Fruit fly (Drosophila melanogaster) Kc167 (cell line): ENCODE measurements around the gene CAH5.

Experiments
- Myc ChIP-seq: fragments of >200 bp; optimal IDR thresholded peaks from 2 replicates; lab custom pipeline; 2017; ENCODE audit warnings: missing external identifiers
- Sin3A ChIP-seq: fragments of >200 bp; optimal IDR thresholded peaks from 2 replicates; lab custom pipeline; 2018; ENCODE audit warnings: missing external identifiers
- h ChIP-seq: fragments of >200 bp; optimal IDR thresholded peaks from 3 replicates; lab custom pipeline; 2018; ENCODE audit warnings: missing external identifiers
- insv ChIP-seq: fragments of >200 bp; optimal IDR thresholded peaks from 3 replicates; lab custom pipeline; 2018; ENCODE audit warnings: missing external identifiers
- psq ChIP-seq: fragments of >200 bp; optimal IDR thresholded peaks from 2 replicates; lab custom pipeline; 2017; ENCODE audit warnings: missing external identifiers
- ttk ChIP-seq: sonication (Bioruptor generic); optimal IDR thresholded peaks from 2 replicates; lab custom pipeline; 2017; ENCODE audit warnings: missing external identifiers

The CAH5 gene

dm6 chr3R:31262298-31262697, at the start of gene CAH5:
TSS of gene CAH5 (plus strand) at chr3R:31262598.
- TF ChIP-seq h (lab: Kevin White, UChicago) (no peak), psq (no peak), Sin3A (no peak), Myc (lab: Kevin White, UChicago) (no peak), ttk (lab: Kevin White, UChicago) (no peak), insv (lab: Kevin White, UChicago) (no peak)

- TF ChIP-seq insv (lab: Kevin White, UChicago) (no peak), psq (no peak), Sin3A (no peak)
Observed at dm6 chr3R:31213227-31213626, 49.2 kb upstream of the CAH5 start, which contains the start of the genes Zwilch and CG1542. TSS of gene Zwilch (minus strand) at chr3R:31213376. TSS of gene CG1542 (plus strand) at chr3R:31213458.

dm6 chr3R:31215830-31216229, 46.6 kb upstream of the CAH5 start, which contains the start of gene CG15561:
TSS of gene CG15561 (minus strand) at chr3R:31215942.
- TF ChIP-seq insv (lab: Kevin White, UChicago) (no peak), h (lab: Kevin White, UChicago) (no peak), Sin3A (no peak), ttk (lab: Kevin White, UChicago) (no peak), Myc (lab: Kevin White, UChicago) (no peak), psq (no peak)

DNA sequence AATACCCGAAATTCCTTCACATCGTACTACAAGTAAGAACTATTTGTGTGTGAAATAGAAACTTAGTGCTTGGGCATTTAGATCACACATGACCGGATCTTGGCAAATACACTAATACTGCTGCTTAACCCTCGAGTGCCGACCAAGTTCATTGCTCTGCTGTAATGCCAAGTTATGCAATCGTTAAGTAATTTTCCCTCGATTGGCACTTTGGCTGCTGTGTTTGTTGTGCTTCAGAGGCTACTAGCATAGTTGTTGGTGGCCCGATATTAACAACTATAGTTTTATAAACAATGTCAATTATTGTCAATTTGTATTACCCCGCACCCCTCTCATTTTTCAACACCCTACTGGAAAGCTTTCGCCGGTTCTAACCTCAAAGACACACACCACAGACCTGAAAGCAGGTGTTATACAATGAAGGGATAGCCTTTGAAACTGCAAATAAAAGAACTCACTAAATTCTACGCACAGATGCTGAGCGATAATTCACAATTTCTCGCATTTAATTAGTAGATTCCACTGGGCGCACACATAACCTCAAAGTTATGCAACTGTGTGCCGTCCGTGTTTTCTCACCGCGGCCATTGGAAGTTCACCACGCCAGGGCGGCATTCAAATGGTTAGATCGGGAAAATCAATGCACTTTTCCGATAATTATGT, 44.1 kb upstream of the CAH5 start:
- TF ChIP-seq ttk (lab: Kevin White, UChicago), result no peak
- TF ChIP-seq psq, result no peak

DNA sequence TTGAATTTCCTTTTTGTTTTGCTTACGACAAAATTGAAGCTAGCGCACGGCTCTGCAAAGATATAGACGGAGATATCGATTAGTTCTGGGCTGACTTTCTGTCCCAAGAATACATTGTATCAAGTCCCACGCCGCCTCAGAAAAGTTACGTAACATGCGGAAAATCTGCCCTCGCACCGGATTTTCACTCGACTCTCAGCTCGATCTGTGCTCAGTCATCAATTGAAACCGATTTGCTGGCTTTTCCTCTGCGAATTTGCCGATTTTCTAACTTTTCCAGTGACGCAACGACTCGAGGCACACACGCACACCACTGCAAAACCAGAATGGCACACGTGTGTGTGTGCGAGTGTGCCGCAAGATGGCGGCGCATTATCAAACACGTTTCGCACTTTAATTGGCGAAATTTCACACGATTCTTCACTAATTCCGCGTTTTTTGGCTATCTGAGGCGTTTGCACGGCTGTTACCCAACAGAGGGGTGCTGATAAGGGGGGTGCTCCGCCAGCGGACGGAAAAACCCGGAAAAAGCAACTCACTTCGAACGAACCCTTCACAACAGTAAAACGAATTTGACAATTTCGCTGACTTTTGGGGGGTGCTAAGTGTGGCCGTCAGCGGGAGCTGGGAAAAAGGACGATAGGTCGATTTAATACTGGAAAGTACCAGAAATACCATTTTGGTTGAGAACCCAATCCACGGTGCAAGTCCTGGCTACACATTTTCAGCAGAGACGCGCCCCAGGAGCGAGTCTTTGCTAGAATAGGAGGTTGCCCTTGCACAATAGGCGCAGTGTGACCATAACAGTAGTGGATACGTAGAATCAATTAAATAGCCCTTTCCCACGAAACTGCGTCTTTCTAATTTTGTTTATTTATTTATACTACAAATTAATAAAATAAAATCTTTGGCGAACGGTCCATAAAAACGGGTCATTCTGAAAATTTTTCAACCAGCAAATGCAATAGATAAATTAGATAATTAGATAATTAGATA, 43.1 kb upstream of the CAH5 start, which contains the start of gene ATPsynC:
Gene ATPsynC, minus strand, starts transcription at position 634 of the 996 bp plus-strand sequence.
- TF ChIP-seq h (lab: Kevin White, UChicago), result no peak
- no peak for TF ChIP-seq Myc (lab: Kevin White, UChicago)
- no peak for TF ChIP-seq ttk (lab: Kevin White, UChicago)
- TF ChIP-seq insv (lab: Kevin White, UChicago), result no peak
- TF ChIP-seq Sin3A, result no peak
- TF ChIP-seq psq, result no peak

DNA sequence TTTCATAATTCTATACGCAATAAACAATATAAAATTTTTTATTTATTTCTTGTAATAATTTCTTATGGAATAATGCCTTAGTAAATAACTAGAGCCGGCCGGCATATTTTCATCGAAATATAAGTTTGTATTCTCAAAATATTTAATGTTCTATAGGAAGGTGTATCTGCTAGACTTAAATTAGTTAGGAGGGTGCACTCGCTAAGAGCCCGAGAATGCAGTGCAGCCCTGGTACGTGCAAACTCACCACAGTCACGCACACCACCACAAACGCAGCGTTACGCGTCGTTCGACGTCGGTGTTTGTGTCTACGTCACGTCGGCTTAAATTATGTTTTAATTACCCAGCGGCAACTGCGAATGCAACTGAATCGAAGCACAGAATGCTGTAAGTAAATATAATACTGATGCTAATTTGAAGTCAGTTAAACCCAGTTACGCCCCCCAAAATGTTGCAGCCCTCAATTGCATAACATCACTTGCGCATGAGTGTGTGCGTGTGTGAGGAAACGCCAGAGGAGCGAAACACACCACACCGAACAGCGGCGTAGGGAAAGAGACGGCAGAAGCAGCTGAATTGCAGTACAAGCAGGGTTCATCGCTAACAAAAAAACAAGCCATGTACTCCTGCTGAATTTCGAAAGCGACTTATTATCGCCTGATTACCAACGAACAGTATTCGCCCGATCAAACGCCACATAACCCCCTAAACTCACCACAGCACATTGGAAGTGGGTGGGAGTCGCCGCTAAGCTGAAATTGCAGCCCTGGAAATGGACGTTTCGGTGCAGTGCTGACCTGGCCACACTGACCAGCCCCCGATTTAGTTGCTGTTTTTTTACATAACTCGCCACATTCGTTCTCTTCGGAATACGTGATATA, 41.7 kb upstream of the CAH5 start, which contains the start of gene CG12054:
Gene CG12054, plus strand, starts transcription at position 247 of the 881 bp plus-strand sequence.
- TF ChIP-seq h (lab: Kevin White, UChicago) (no peak), Sin3A (no peak), insv (lab: Kevin White, UChicago) (no peak), ttk (lab: Kevin White, UChicago) (no peak), psq (no peak), Myc (lab: Kevin White, UChicago) (no peak)

DNA sequence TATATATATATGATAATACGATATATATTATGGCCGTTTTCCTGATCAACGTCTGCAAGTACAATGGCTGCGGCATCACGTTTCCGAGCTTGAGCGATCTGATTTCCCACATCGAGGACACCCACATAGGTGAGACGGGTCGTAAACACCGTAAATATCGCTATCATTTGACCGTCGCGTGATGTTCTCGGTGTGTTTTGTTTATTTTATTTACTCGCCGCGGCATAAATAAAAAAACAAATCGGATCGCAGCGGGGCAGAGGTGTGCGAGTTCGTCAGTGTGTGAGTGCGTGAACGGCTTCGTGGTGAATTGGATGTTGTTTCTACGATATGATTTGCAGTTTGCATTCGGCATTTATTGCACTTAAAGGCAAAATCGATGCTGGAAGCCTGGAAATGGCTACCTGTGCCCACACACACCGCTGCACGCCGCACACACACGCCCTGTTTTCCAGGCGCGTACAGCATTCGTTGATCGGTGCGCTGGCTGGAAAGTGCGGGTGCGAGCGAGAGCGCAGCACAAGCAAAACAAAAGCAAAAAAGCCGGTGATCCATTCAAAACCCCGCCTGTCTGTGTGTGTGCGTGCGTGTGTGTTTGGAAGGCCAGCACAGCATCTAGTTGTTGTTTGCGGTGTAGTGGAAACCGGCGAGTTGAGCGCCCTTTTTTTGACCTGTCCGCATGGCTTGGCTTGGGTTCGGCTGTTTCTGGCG, 40.9 kb upstream of the CAH5 start:
- TF ChIP-seq Myc (lab: Kevin White, UChicago) (no peak), ttk (lab: Kevin White, UChicago) (no peak), psq (no peak), h (lab: Kevin White, UChicago) (no peak), insv (lab: Kevin White, UChicago) (no peak), Sin3A (no peak)

dm6 chr3R:31222125-31222889, 40.1 kb upstream of the CAH5 start:
- TF ChIP-seq ttk (lab: Kevin White, UChicago) (no peak), h (lab: Kevin White, UChicago) (no peak), Myc (lab: Kevin White, UChicago) (no peak), insv (lab: Kevin White, UChicago) (no peak), psq (no peak), Sin3A (no peak)

- TF ChIP-seq h (lab: Kevin White, UChicago) (no peak), psq (no peak), insv (lab: Kevin White, UChicago) (no peak), ttk (lab: Kevin White, UChicago) (no peak), Myc (lab: Kevin White, UChicago) (no peak), Sin3A (no peak)
Observed at dm6 chr3R:31222890-31223569, 39.4 kb upstream of the CAH5 start.
